Worm (Caenorhabditis elegans) whole organism, L3 larva: ENCODE data around the gene chil-23.
A peak's percentile ranks its signal among the peaks of the same experiment; 100 is the strongest.

Source experiments
- R02D3.7 ChIP-seq: fragments of 150-350 bp; optimal IDR thresholded peaks from 2 replicates; lab custom pipeline; 2014; ENCODE audit warnings: missing biosample characterization, missing genetic modification characterization
- aly-2 ChIP-seq: fragments of 150-350 bp; optimal IDR thresholded peaks from 2 replicates; lab custom pipeline; 2014; ENCODE audit warnings: missing biosample characterization, missing genetic modification characterization
- ceh-16 ChIP-seq: sonication (generic microtip); optimal IDR thresholded peaks from 2 replicates; lab custom pipeline; 2017; ENCODE audit warnings: missing biosample characterization, missing genetic modification characterization
- ceh-28 ChIP-seq: fragments of 150-350 bp; optimal IDR thresholded peaks from 2 replicates; lab custom pipeline; 2014; ENCODE audit warnings: missing biosample characterization, missing genetic modification reagents, missing genetic modification characterization
- ceh-82 ChIP-seq: fragments of 150-350 bp; optimal IDR thresholded peaks from 2 replicates; lab custom pipeline; 2014; ENCODE audit warnings: missing biosample characterization, missing genetic modification characterization
- ceh-9 ChIP-seq: sonication (generic microtip); optimal IDR thresholded peaks from 2 replicates; lab custom pipeline; 2018; ENCODE audit warnings: missing biosample characterization, missing genetic modification characterization
- daf-12 ChIP-seq: fragments of 150-350 bp; optimal IDR thresholded peaks from 2 replicates; lab custom pipeline; 2014; ENCODE audit warnings: missing biosample characterization, missing genetic modification reagents, missing genetic modification characterization
- egl-27 ChIP-seq: sonication (generic microtip); optimal IDR thresholded peaks from 4 replicates; lab custom pipeline; 2017; ENCODE audit warnings: missing biosample characterization, missing genetic modification reagents, missing genetic modification characterization
- egl-5 ChIP-seq: fragments of 150-350 bp; optimal IDR thresholded peaks from 2 replicates; lab custom pipeline; 2017; ENCODE audit warnings: missing biosample characterization, missing genetic modification reagents, missing genetic modification characterization, inconsistent platforms
- elt-2 ChIP-seq: sonication (generic microtip); optimal IDR thresholded peaks from 2 replicates; lab custom pipeline; 2016; ENCODE audit warnings: missing genetic modification reagents, mild to moderate bottlenecking, missing genetic modification characterization, missing compliant biosample characterization
- elt-3 ChIP-seq, 3 experiments: fragments of 150-350 bp in 1 of 3; sonication (generic microtip) in 2 of 3; optimal IDR thresholded peaks; 2 replicates in 2 of 3; 4 replicates in 1 of 3; lab custom pipeline; 2014 to 2017; ENCODE audit warnings: missing biosample characterization in 3 of 3, missing genetic modification characterization in 3 of 3
- eor-1 ChIP-seq, 2 experiments: fragments of 150-350 bp; optimal IDR thresholded peaks; 2 replicates each; lab custom pipeline; 2014 to 2018; ENCODE audit warnings: missing biosample characterization in 2 of 2, missing genetic modification characterization in 2 of 2
- fkh-10 ChIP-seq: sonication (generic microtip); optimal IDR thresholded peaks from 2 replicates; lab custom pipeline; 2017; ENCODE audit warnings: missing biosample characterization, missing genetic modification reagents, missing genetic modification characterization
- fos-1 ChIP-seq: fragments of 150-350 bp; optimal IDR thresholded peaks from 2 replicates; lab custom pipeline; 2014; ENCODE audit warnings: missing biosample characterization, missing genetic modification characterization
- jun-1 ChIP-seq: fragments of 150-350 bp; optimal IDR thresholded peaks from 2 replicates; lab custom pipeline; 2014; ENCODE audit warnings: missing biosample characterization, missing genetic modification reagents, missing genetic modification characterization
- lin-15B ChIP-seq: fragments of 150-350 bp; optimal IDR thresholded peaks from 2 replicates; lab custom pipeline; 2014; ENCODE audit warnings: missing biosample characterization, missing genetic modification characterization
- lin-39 ChIP-seq: fragments of 150-350 bp; optimal IDR thresholded peaks from 2 replicates; lab custom pipeline; 2018; ENCODE audit warnings: missing biosample characterization, missing genetic modification reagents, missing genetic modification characterization
- mml-1 ChIP-seq: fragments of 150-350 bp; sonication (generic microtip); optimal IDR thresholded peaks from 3 replicates; lab custom pipeline; 2014; ENCODE audit warnings: missing biosample characterization, missing genetic modification characterization
- nhr-11 ChIP-seq: fragments of 150-350 bp; optimal IDR thresholded peaks from 2 replicates; lab custom pipeline; 2014; ENCODE audit warnings: missing biosample characterization, missing genetic modification characterization
- nhr-25 ChIP-seq: sonication (generic microtip); optimal IDR thresholded peaks from 2 replicates; lab custom pipeline; 2017; ENCODE audit warnings: missing biosample characterization, missing genetic modification characterization
- nhr-67 ChIP-seq: fragments of 150-350 bp; optimal IDR thresholded peaks from 2 replicates; lab custom pipeline; 2014; ENCODE audit warnings: missing biosample characterization, missing genetic modification characterization
- nhr-77 ChIP-seq: fragments of 150-350 bp; optimal IDR thresholded peaks from 2 replicates; lab custom pipeline; 2014; ENCODE audit warnings: missing biosample characterization, missing genetic modification characterization
- pha-4 ChIP-seq: fragments of 150-350 bp; optimal IDR thresholded peaks from 2 replicates; lab custom pipeline; 2014; ENCODE audit warnings: missing biosample characterization, missing genetic modification reagents, missing genetic modification characterization
- pqm-1 ChIP-seq: fragments of 150-350 bp; optimal IDR thresholded peaks from 2 replicates; lab custom pipeline; 2017; ENCODE audit warnings: missing biosample characterization, missing genetic modification characterization, inconsistent platforms
- skn-1 ChIP-seq: fragments of 150-350 bp; optimal IDR thresholded peaks from 2 replicates; lab custom pipeline; 2014; ENCODE audit warnings: missing biosample characterization, missing genetic modification characterization
- snpc-4 ChIP-seq: fragments of 150-350 bp; optimal IDR thresholded peaks from 2 replicates; lab custom pipeline; 2014; ENCODE audit warnings: missing biosample characterization, missing genetic modification characterization
- tbx-2 ChIP-seq: sonication (generic microtip); optimal IDR thresholded peaks from 2 replicates; lab custom pipeline; 2016; ENCODE audit warnings: mild to moderate bottlenecking, missing genetic modification characterization, missing compliant biosample characterization
- unc-39 ChIP-seq: sonication (generic microtip); optimal IDR thresholded peaks from 4 replicates; lab custom pipeline; 2017; ENCODE audit warnings: missing biosample characterization, missing genetic modification characterization
- unc-62 ChIP-seq: fragments of 150-350 bp; sonication (generic microtip); optimal IDR thresholded peaks from 4 replicates; lab custom pipeline; 2014; ENCODE audit warnings: missing biosample characterization, missing genetic modification reagents, missing genetic modification characterization
- ztf-11 ChIP-seq: fragments of 150-350 bp; optimal IDR thresholded peaks from 2 replicates; lab custom pipeline; 2014; ENCODE audit warnings: missing biosample characterization, missing genetic modification characterization
- ztf-4 ChIP-seq: fragments of 150-350 bp; optimal IDR thresholded peaks from 2 replicates; lab custom pipeline; 2014; ENCODE audit warnings: missing biosample characterization, missing genetic modification characterization

Gene chil-23

DNA sequence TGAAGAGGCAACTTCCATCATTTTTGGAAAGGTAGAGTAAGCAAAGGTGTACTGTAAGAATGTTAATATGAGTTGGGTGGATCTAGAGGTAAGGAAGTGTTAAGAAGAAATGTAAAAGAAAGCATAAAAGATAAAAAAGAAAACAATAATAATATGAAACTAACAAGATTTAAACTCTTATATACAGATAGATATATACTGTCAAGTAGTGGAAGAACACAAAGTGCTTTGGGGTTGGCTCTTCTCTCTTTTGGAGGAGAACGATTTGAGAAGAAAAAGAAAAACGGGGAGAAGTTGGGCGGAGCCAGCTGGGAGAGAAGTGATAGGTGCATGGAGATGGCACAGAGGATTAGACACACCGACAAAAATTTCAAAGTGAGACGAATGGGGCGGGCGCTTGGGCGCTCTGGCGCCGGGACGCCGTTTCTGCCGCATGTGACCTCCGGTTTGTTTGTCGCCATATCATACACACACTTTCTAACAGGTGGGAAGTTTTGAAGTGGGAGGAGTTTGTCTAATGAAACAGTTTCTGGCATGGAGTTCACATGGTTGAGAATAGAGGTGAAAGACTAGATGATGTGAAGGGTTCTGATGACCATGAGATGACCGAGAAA, 19.0 kb upstream of the chil-23 start, which contains the start of gene T19H5.4 (continued):
- TF ChIP-seq pqm-1 (tag; lab: Kevin White, UChicago) (peak; percentile 34), snpc-4 (tag; lab: Kevin White, UChicago) (no peak), pha-4 (peak; percentile 64), tbx-2 (tag; lab: Kevin White, UChicago) (peak; percentile 4), eor-1 (tag; optimal IDR thresholded peaks at IDR 0.05; lab: Kevin White, UChicago) (no peak), lin-15B (tag; lab: Kevin White, UChicago) (no peak), aly-2 (tag; lab: Kevin White, UChicago) (no peak), egl-5 (tag; lab: Kevin White, UChicago) (no peak), nhr-67 (tag; lab: Kevin White, UChicago) (no peak), elt-3 (tag; optimal IDR thresholded peaks at IDR 0.05; lab: Kevin White, UChicago) (peak in 1 of 3 experiments; percentile 39), nhr-77 (tag; lab: Kevin White, UChicago) (no peak), nhr-11 (tag; lab: Kevin White, UChicago) (no peak), R02D3.7 (tag; lab: Kevin White, UChicago) (no peak), skn-1 (tag; lab: Kevin White, UChicago) (no peak), mml-1 (tag; lab: Kevin White, UChicago) (no peak), lin-39 (tag; lab: Kevin White, UChicago) (no peak), unc-62 (GFP tag; lab: Kevin White, UChicago) (no peak), ceh-28 (tag; lab: Kevin White, UChicago) (no peak), fos-1 (tag; lab: Kevin White, UChicago) (no peak), fkh-10 (GFP tag; lab: Kevin White, UChicago) (no peak), ceh-82 (no peak)

DNA sequence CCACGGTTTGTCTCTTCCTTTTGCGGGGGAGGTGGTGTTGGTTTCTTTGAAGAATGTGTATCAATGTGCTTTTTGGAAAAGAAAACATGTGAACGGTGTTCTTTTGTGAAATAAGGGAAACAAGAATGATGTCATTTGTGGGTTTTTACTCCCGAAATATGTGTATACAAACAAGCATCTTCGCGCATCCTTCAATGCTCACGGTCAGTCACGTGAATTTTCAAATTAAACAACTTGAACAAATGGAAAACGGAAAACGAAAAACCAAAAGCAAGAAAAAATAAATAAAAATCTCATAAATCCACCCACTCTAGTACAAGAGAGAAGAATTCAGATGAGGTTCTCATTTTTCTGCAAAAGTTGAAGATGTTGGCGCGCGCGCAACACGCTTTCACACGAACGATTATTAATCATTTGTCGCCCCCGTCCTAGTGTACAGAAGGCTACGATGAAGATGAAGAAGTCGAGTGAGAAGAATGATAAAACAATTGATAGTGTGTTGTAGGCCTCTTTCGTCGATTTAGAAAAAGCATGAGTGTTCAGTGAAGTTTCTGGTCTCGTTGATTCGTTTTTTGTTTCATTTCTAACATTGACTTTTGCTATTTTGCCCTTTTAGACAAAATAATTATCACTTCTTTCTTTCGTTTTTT, 16.8 kb upstream of the chil-23 start:
- TF ChIP-seq ceh-9 (tag; lab: Kevin White, UChicago) (no peak), unc-39 (tag; lab: Kevin White, UChicago) (no peak), pha-4 (peak; percentile 91)

DNA sequence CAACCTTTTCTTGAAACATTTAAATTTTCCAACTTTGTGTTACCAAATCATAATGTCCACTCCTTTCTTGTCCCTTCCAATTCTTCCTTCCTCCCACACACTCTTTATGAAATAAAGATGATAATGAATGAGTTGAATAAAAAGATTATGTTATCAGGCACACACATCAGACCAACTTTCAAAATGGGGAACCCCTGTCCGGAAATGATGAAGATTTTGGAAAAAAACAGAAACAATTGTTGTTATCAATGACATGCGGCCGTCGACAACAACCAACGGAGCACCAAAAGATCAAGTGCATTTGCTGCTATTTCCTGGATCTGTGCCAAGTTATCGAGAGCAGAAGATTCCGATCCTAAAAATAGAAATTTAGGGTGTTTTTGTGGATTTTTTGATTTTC, 14.9 kb upstream of the chil-23 start:
- no peak for TF ChIP-seq ztf-4 (tag; lab: Kevin White, UChicago)
- no peak for TF ChIP-seq egl-27 (tag; lab: Kevin White, UChicago)
- TF ChIP-seq ceh-82: no peak
- no peak for TF ChIP-seq unc-39 (tag; lab: Kevin White, UChicago)
- TF ChIP-seq nhr-77 (tag; lab: Kevin White, UChicago): no peak
- TF ChIP-seq snpc-4 (tag; lab: Kevin White, UChicago): no peak
- TF ChIP-seq R02D3.7 (tag; lab: Kevin White, UChicago): no peak
- peak; percentile 22 for TF ChIP-seq jun-1 (tag; lab: Kevin White, UChicago)
- TF ChIP-seq pqm-1 (tag; lab: Kevin White, UChicago): peak; percentile 71
- peak; percentile 72 for TF ChIP-seq elt-2 (tag; lab: Kevin White, UChicago)
- TF ChIP-seq ztf-11 (tag; lab: Kevin White, UChicago): no peak
- no peak for TF ChIP-seq daf-12 (tag; lab: Kevin White, UChicago)
- no peak for TF ChIP-seq elt-3 (tag; optimal IDR thresholded peaks at IDR 0.05; lab: Kevin White, UChicago)

DNA sequence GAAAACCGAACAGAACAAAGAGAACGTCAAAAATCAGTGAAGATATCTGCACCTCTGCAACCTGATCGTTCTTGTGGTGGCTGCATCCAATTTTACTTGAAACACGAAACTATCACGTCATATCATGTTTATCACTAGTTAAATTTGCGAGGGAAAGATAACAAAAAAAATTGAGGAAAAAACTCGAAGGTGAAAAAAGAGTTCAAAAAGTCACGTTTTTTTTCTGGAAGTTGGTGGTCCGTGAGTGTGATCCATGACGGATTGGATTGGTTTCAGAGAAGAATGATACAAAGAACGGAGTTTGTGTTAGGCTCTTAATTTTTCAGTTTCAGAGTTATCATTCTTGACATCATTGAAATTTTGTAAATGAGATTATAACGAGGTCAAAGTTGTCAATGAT, 14.1 kb upstream of the chil-23 start:
- no peak for TF ChIP-seq fkh-10 (GFP tag; lab: Kevin White, UChicago)
- no peak for TF ChIP-seq lin-15B (tag; lab: Kevin White, UChicago)
- no peak for TF ChIP-seq jun-1 (tag; lab: Kevin White, UChicago)
- TF ChIP-seq elt-2 (tag; lab: Kevin White, UChicago): peak; percentile 71
- no peak for TF ChIP-seq eor-1 (tag; optimal IDR thresholded peaks at IDR 0.05; lab: Kevin White, UChicago)
- TF ChIP-seq pqm-1 (tag; lab: Kevin White, UChicago): peak; percentile 33
- TF ChIP-seq ceh-16 (tag; lab: Kevin White, UChicago): no peak

DNA sequence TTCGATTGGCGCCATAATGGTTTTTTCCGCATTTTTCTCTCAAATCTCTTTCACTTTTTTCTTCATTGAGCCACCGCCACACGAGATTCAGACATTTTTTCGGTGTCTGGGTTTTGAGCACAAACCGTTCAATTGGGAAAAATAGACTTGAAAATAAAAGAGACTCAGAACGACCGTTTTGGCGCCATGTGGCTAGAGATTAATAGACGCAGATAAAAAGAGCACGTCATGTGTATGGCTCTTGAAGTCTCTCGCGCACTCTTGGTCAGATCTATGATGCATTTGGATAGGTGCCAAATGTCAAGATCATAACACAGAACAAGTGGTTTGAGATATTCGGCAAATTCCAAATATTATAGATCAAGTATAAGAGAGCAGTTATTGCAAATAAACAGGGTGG, 13.0 kb upstream of the chil-23 start:
- TF ChIP-seq nhr-25 (tag; lab: Kevin White, UChicago): no peak
- no peak for TF ChIP-seq jun-1 (tag; lab: Kevin White, UChicago)
- no peak for TF ChIP-seq aly-2 (tag; lab: Kevin White, UChicago)
- TF ChIP-seq lin-39 (tag; lab: Kevin White, UChicago): no peak
- peak; percentile 73 for TF ChIP-seq pha-4
